Worm (Caenorhabditis elegans): Measurements from ENCODE around the gene plpp-1.2.

Gene plpp-1.2

ce11 chrII:6469340-6469739 lies 15.9 kb upstream of the plpp-1.2 start:
- TF ChIP-seq T22C8.4 (GFP tag; IDR thresholded peaks at IDR 0.05) (no peak), tab-1 (GFP tag; IDR thresholded peaks at IDR 0.05) (no peak), flt-1 (GFP tag; IDR thresholded peaks at IDR 0.05) (no peak), cog-1 (tag; optimal IDR thresholded peaks at IDR 0.05) (no peak), ref-1 (GFP tag; conservative IDR thresholded peaks at IDR 0.05) (no peak), klf-2 (GFP tag; conservative IDR thresholded peaks at IDR 0.05) (no peak), ztf-23 (GFP tag; IDR thresholded peaks at IDR 0.05) (no peak)

DNA sequence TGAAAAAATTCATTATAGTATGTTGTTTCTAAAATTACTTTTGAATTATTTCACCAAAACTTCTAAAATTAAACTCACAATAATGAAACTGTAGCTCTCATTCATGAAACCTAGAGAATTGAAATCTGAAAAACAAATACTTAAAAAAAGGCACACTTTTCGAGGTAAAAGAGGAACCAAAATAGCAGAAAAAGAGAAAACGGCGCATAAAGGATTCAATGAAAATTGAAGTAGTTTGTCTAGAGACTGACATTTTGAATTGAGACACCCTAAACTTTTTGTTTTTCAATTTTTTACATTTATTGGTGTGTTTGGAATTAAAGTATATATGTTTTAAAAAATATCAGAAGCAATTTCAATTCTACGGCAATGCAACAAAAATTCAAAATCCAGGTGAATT lies 14.3 kb upstream of the plpp-1.2 start, which contains the start of gene dgk-5:
dgk-5 (minus strand) TSS at position 101 of the 400 bp plus-strand sequence.
- TF ChIP-seq cog-1 (tag; optimal IDR thresholded peaks at IDR 0.05) (no peak), ztf-23 (GFP tag; IDR thresholded peaks at IDR 0.05) (no peak), ref-1 (GFP tag; conservative IDR thresholded peaks at IDR 0.05) (no peak)

DNA sequence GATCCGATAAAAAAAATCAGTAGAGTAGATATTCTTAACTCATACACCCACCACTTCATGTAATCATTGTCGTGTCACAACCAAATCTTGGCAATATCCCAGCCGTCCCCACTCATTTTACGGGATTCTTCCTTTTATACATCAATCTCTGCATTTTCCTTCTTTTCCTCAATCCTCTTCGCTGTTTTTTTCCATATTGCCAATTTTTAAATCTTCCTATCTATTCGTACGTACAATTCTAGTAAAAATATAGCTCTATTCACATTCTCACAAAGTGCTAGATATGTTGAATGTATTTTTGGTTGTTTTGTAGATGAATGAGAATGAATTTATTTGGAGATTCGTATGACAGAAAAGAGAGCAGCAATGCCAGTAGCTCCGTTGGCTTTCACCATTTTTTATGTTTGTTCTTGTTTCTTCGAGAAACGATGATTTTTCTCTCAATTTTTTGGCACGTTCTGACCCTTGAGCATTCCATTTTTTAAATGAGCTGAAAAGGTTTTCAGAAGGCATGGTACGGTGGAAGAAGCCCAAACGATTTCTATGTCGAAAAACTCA lies 10.0 kb upstream of the plpp-1.2 start, which contains the start of gene T28D9.16:
T28D9.16 (plus strand) TSS at position 508 of the 558 bp plus-strand sequence.
- no peak for TF ChIP-seq ztf-23 (GFP tag; IDR thresholded peaks at IDR 0.05)
- no peak for TF ChIP-seq med-1 (GFP tag; optimal IDR thresholded peaks at IDR 0.05; ENCODE audit: insufficient read depth)
- no peak for TF ChIP-seq klf-2 (GFP tag; conservative IDR thresholded peaks at IDR 0.05)
- TF ChIP-seq tab-1 (GFP tag; IDR thresholded peaks at IDR 0.05): no peak
- no peak for TF ChIP-seq ztf-29 (GFP tag; IDR thresholded peaks at IDR 0.05)
- no peak for TF ChIP-seq ref-1 (GFP tag; conservative IDR thresholded peaks at IDR 0.05)
- no peak for TF ChIP-seq T22C8.4 (GFP tag; IDR thresholded peaks at IDR 0.05)
- no peak for TF ChIP-seq cog-1 (tag; optimal IDR thresholded peaks at IDR 0.05)
- TF ChIP-seq flt-1 (GFP tag; IDR thresholded peaks at IDR 0.05): no peak

DNA sequence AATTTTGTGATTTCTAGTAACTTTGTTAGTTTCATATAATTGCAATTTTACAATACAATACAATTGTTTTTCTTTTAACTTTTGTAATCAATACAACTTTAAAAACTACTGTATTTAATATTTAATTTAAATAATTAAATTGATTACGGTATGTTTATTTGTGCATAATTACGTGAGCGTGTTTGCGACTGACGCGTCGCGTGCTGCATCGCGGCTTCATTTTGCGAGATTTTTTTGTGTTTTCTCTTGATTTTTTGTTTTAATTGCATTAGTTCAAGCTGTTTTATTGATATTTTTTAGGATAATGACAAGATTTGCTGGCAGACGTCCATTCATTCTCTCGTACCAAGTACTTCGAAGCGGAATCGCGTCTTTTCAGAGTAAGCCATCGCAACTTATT lies 8.6 kb upstream of the plpp-1.2 start, which contains the start of gene T28D9.4:
T28D9.4 (plus strand) TSS at position 301 of the 400 bp plus-strand sequence.
- TF ChIP-seq klf-2 (GFP tag; conservative IDR thresholded peaks at IDR 0.05) (no peak), med-1 (GFP tag; optimal IDR thresholded peaks at IDR 0.05; ENCODE audit: insufficient read depth) (no peak), ztf-23 (GFP tag; IDR thresholded peaks at IDR 0.05) (no peak), T22C8.4 (GFP tag; IDR thresholded peaks at IDR 0.05) (no peak), flt-1 (GFP tag; IDR thresholded peaks at IDR 0.05) (no peak), tab-1 (GFP tag; IDR thresholded peaks at IDR 0.05) (no peak), ztf-29 (GFP tag; IDR thresholded peaks at IDR 0.05) (no peak), ref-1 (GFP tag; conservative IDR thresholded peaks at IDR 0.05) (no peak), cog-1 (tag; optimal IDR thresholded peaks at IDR 0.05) (no peak)

ce11 chrII:6482102-6482501 lies 3.2 kb upstream of the plpp-1.2 start, which contains the start of gene del-10:
Gene del-10, minus strand, starts transcription at chrII:6482125.
- TF ChIP-seq cog-1 (tag; optimal IDR thresholded peaks at IDR 0.05) (no peak), flt-1 (GFP tag; IDR thresholded peaks at IDR 0.05) (no peak), ztf-23 (GFP tag; IDR thresholded peaks at IDR 0.05) (no peak), ztf-29 (GFP tag; IDR thresholded peaks at IDR 0.05) (no peak), med-1 (GFP tag; optimal IDR thresholded peaks at IDR 0.05; ENCODE audit: insufficient read depth) (no peak), ref-1 (GFP tag; conservative IDR thresholded peaks at IDR 0.05) (no peak)

ce11 chrII:6482762-6483161 lies 2.5 kb upstream of the plpp-1.2 start:
- TF ChIP-seq klf-2 (GFP tag; conservative IDR thresholded peaks at IDR 0.05) (no peak), ztf-23 (GFP tag; IDR thresholded peaks at IDR 0.05) (no peak), ref-1 (GFP tag; conservative IDR thresholded peaks at IDR 0.05) (no peak), med-1 (GFP tag; optimal IDR thresholded peaks at IDR 0.05; ENCODE audit: insufficient read depth) (no peak), flt-1 (GFP tag; IDR thresholded peaks at IDR 0.05) (no peak), ztf-29 (GFP tag; IDR thresholded peaks at IDR 0.05) (no peak), tab-1 (GFP tag; IDR thresholded peaks at IDR 0.05) (no peak), cog-1 (tag; optimal IDR thresholded peaks at IDR 0.05) (no peak)

DNA sequence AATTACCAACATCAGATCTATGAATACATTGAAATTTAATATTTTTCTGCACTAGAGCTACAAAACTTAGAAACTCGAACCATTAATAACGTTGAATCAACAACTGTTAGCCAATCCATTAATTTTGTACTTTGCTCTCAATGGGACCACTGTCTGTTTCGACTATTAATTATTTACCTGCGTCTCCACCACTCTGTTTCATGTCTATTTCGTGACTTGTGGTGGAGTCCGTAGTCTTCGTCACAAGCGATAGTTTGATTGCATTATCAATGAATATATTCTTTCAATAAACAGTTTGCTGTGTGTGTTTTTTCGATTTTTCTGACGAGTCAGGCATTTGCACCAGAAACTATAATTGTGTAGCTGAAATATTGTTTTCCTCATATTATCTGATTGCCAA lies 1.1 kb downstream of the plpp-1.2 start:
- TF ChIP-seq ref-1 (GFP tag; conservative IDR thresholded peaks at IDR 0.05): no peak
- TF ChIP-seq ztf-29 (GFP tag; IDR thresholded peaks at IDR 0.05): no peak
- TF ChIP-seq T22C8.4 (GFP tag; IDR thresholded peaks at IDR 0.05): no peak
- no peak for TF ChIP-seq med-1 (GFP tag; optimal IDR thresholded peaks at IDR 0.05; ENCODE audit: insufficient read depth)
- no peak for TF ChIP-seq ztf-23 (GFP tag; IDR thresholded peaks at IDR 0.05)
- no peak for TF ChIP-seq flt-1 (GFP tag; IDR thresholded peaks at IDR 0.05)
- TF ChIP-seq tab-1 (GFP tag; IDR thresholded peaks at IDR 0.05): no peak

- no peak for TF ChIP-seq T22C8.4 (GFP tag; IDR thresholded peaks at IDR 0.05)
- TF ChIP-seq ztf-29 (GFP tag; IDR thresholded peaks at IDR 0.05): no peak
- no peak for TF ChIP-seq klf-2 (GFP tag; conservative IDR thresholded peaks at IDR 0.05)
- TF ChIP-seq flt-1 (GFP tag; IDR thresholded peaks at IDR 0.05): no peak
- no peak for TF ChIP-seq med-1 (GFP tag; optimal IDR thresholded peaks at IDR 0.05; ENCODE audit: insufficient read depth)
- TF ChIP-seq ztf-23 (GFP tag; IDR thresholded peaks at IDR 0.05): no peak
- no peak for TF ChIP-seq ref-1 (GFP tag; conservative IDR thresholded peaks at IDR 0.05)
Observed at ce11 chrII:6489711-6490184, 4.5 kb downstream of the plpp-1.2 start, which contains the start of the genes snr-3 and rsp-5. Gene snr-3, minus strand, starts transcription at chrII:6489761. Gene rsp-5, plus strand, starts transcription at chrII:6490165.

DNA sequence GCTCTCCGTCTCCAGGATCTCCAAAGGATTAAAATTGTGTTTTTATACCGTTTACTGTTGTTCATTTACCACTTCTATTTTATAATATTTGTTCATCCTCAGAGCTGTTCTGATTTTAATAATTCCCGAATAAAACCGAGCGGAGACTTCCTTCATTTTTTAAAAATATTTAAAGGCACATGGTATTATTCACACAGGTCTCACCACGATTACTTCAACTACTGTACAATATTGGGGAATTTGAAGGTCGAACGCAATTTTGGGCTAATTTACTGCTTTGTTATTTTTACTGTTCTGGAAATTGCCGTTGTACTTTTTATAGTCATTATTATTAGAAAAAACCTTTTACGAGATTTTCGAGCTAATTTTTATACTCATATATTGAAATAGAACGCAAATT lies 5.9 kb downstream of the plpp-1.2 start:
- TF ChIP-seq T22C8.4 (GFP tag; IDR thresholded peaks at IDR 0.05): no peak
- TF ChIP-seq flt-1 (GFP tag; IDR thresholded peaks at IDR 0.05): no peak
- no peak for TF ChIP-seq ref-1 (GFP tag; conservative IDR thresholded peaks at IDR 0.05)
- TF ChIP-seq klf-2 (GFP tag; conservative IDR thresholded peaks at IDR 0.05): no peak
- TF ChIP-seq tab-1 (GFP tag; IDR thresholded peaks at IDR 0.05): no peak
- TF ChIP-seq ztf-23 (GFP tag; IDR thresholded peaks at IDR 0.05): no peak
- TF ChIP-seq cog-1 (tag; optimal IDR thresholded peaks at IDR 0.05): no peak
- TF ChIP-seq med-1 (GFP tag; optimal IDR thresholded peaks at IDR 0.05; ENCODE audit: insufficient read depth): no peak
- no peak for TF ChIP-seq ztf-29 (GFP tag; IDR thresholded peaks at IDR 0.05)
